Fruit fly (Drosophila melanogaster) whole organism, wandering third instar larva: Measurements from ENCODE around the gene CG7183.
A peak's percentile ranks its signal among the peaks of the same experiment; 100 is the strongest.

Source experiments
- Abd-B ChIP-seq: fragments of >200 bp; optimal IDR thresholded peaks from 2 replicates; lab custom pipeline; 2017; ENCODE audit warnings: missing biosample characterization, missing genetic modification characterization
- CG32264 ChIP-seq: fragments of 200-800 bp; sonication (Bioruptor generic); optimal IDR thresholded peaks from 2 replicates; lab custom pipeline; 2016; ENCODE audit warnings: missing biosample characterization, missing genetic modification characterization
- CG9705 ChIP-seq: fragments of 200-800 bp; sonication (Bioruptor generic); optimal IDR thresholded peaks from 2 replicates; lab custom pipeline; 2018; ENCODE audit warnings: missing biosample characterization, mild to moderate bottlenecking, missing genetic modification characterization
- CrebA ChIP-seq: fragments of 200-800 bp; sonication (Bioruptor generic); optimal IDR thresholded peaks from 2 replicates; lab custom pipeline; 2016; ENCODE audit warnings: missing biosample characterization, mild to moderate bottlenecking, missing genetic modification characterization, borderline replicate concordance
- Dfd ChIP-seq: fragments of >200 bp; optimal IDR thresholded peaks from 2 replicates; lab custom pipeline; 2017; ENCODE audit warnings: missing biosample characterization, missing genetic modification characterization
- Dif ChIP-seq: fragments of 200-275, 200-300 bp; sonication (Bioruptor generic); optimal IDR thresholded peaks from 2 replicates; lab custom pipeline; 2018; ENCODE audit warnings: missing biosample characterization, missing genetic modification characterization; ENCODE audit not compliant: partially characterized antibody
- GATAd ChIP-seq: sonication (Bioruptor generic); optimal IDR thresholded peaks from 2 replicates; lab custom pipeline; 2016; ENCODE audit warnings: missing biosample characterization, missing genetic modification characterization
- HLH106 ChIP-seq: fragments of 200-800 bp; optimal IDR thresholded peaks from 3 replicates; lab custom pipeline; 2019; ENCODE audit warnings: missing biosample characterization, mild to moderate bottlenecking, missing genetic modification characterization, moderate library complexity
- Hnf4 ChIP-seq: fragments of 200-800 bp; sonication (Bioruptor generic); optimal IDR thresholded peaks from 2 replicates; lab custom pipeline; 2016; ENCODE audit warnings: missing biosample characterization, mild to moderate bottlenecking, missing genetic modification characterization
- Hr78 ChIP-seq: fragments of >200 bp; optimal IDR thresholded peaks from 2 replicates; lab custom pipeline; 2017; ENCODE audit warnings: missing biosample characterization, missing genetic modification characterization
- Hr83 ChIP-seq: fragments of 200-300 bp; sonication (Bioruptor generic); optimal IDR thresholded peaks from 2 replicates; lab custom pipeline; 2016; ENCODE audit warnings: missing biosample characterization, mild to moderate bottlenecking, missing genetic modification characterization, moderate library complexity; ENCODE audit not compliant: poor library complexity, severe bottlenecking
- Jra ChIP-seq: sonication (Bioruptor generic); optimal IDR thresholded peaks from 2 replicates; lab custom pipeline; 2016; ENCODE audit warnings: missing biosample characterization, missing genetic modification characterization
- Mio ChIP-seq: sonication (Bioruptor generic); optimal IDR thresholded peaks from 2 replicates; lab custom pipeline; 2016; ENCODE audit warnings: missing biosample characterization, missing genetic modification characterization
- Myc ChIP-seq: fragments of >200 bp; optimal IDR thresholded peaks from 2 replicates; lab custom pipeline; 2017
- N ChIP-seq: fragments of >200 bp; optimal IDR thresholded peaks from 2 replicates; lab custom pipeline; 2018; ENCODE audit warnings: missing biosample characterization, missing external identifiers, missing genetic modification characterization
- OdsH ChIP-seq: fragments of 200-800 bp; sonication (Bioruptor generic); optimal IDR thresholded peaks from 2 replicates; lab custom pipeline; 2016; ENCODE audit warnings: missing biosample characterization, mild to moderate bottlenecking, missing genetic modification characterization
- Rel ChIP-seq, 2 experiments: fragments of 200-800 bp; sonication (Bioruptor generic) in 1 of 2; optimal IDR thresholded peaks; 2 replicates in 1 of 2; 3 replicates in 1 of 2; lab custom pipeline; 2016 to 2019; ENCODE audit warnings: mild to moderate bottlenecking in 2 of 2, missing biosample characterization in 2 of 2, missing genetic modification characterization in 2 of 2, moderate library complexity in 1 of 2
- Sp1 ChIP-seq: fragments of 200-800 bp; sonication (Bioruptor generic); optimal IDR thresholded peaks from 3 replicates; lab custom pipeline; 2019; ENCODE audit warnings: missing biosample characterization, mild to moderate bottlenecking, missing genetic modification characterization, moderate library complexity
- Vsx2 ChIP-seq: fragments of 200-300, 225-300 bp; sonication (Bioruptor generic); optimal IDR thresholded peaks from 2 replicates; lab custom pipeline; 2018; ENCODE audit warnings: missing biosample characterization, missing genetic modification characterization; ENCODE audit not compliant: partially characterized antibody
- br ChIP-seq: fragments of 200-800 bp; sonication (Bioruptor generic); optimal IDR thresholded peaks from 2 replicates; lab custom pipeline; 2016; ENCODE audit warnings: missing biosample characterization, missing genetic modification characterization
- brk ChIP-seq: fragments of 200-800 bp; sonication (Bioruptor generic); optimal IDR thresholded peaks from 2 replicates; lab custom pipeline; 2016; ENCODE audit warnings: missing biosample characterization, mild to moderate bottlenecking, missing genetic modification characterization
- dl ChIP-seq, 2 experiments: fragments of 175-275, 200-275 bp in 1 of 2; fragments of 200-275 bp in 1 of 2; sonication (Bioruptor generic); optimal IDR thresholded peaks; lab custom pipeline; 2018; ENCODE audit warnings: mild to moderate bottlenecking in 2 of 2, missing biosample characterization in 2 of 2, missing genetic modification characterization in 2 of 2, moderate library complexity in 2 of 2; ENCODE audit not compliant: partially characterized antibody in 2 of 2, insufficient read depth in 1 of 2
- dmrt93B ChIP-seq: fragments of 200-800 bp; sonication (Bioruptor generic); optimal IDR thresholded peaks from 2 replicates; lab custom pipeline; 2018; ENCODE audit warnings: missing biosample characterization, mild to moderate bottlenecking, missing genetic modification characterization
- dsf ChIP-seq: sonication (Bioruptor generic); optimal IDR thresholded peaks from 2 replicates; lab custom pipeline; 2016; ENCODE audit warnings: missing biosample characterization, missing genetic modification characterization, borderline replicate concordance
- ey ChIP-seq: fragments of 200-800 bp; sonication (Bioruptor generic); optimal IDR thresholded peaks from 2 replicates; lab custom pipeline; 2016; ENCODE audit warnings: missing biosample characterization, missing genetic modification characterization
- foxo ChIP-seq, 2 experiments: fragments of 200-800 bp; sonication (Bioruptor generic); optimal IDR thresholded peaks; 2 replicates in 1 of 2; 3 replicates in 1 of 2; lab custom pipeline; 2016 to 2017; ENCODE audit warnings: missing biosample characterization in 2 of 2, missing genetic modification characterization in 2 of 2
- fru ChIP-seq: fragments of 200-800 bp; sonication (Bioruptor generic); optimal IDR thresholded peaks from 3 replicates; lab custom pipeline; 2016; ENCODE audit warnings: missing biosample characterization, mild to moderate bottlenecking, missing genetic modification characterization
- h ChIP-seq: fragments of 200-800 bp; sonication (Bioruptor generic); optimal IDR thresholded peaks from 3 replicates; lab custom pipeline; 2016; ENCODE audit warnings: missing biosample characterization, mild to moderate bottlenecking, missing genetic modification characterization
- jim ChIP-seq: fragments of 175-275, 200-325 bp; sonication (Bioruptor generic); optimal IDR thresholded peaks from 2 replicates; lab custom pipeline; 2016; ENCODE audit warnings: missing biosample characterization, mild to moderate bottlenecking, missing genetic modification characterization
- lola ChIP-seq: fragments of >200 bp; optimal IDR thresholded peaks from 2 replicates; lab custom pipeline; 2017; ENCODE audit warnings: missing biosample characterization, missing genetic modification characterization
- pan ChIP-seq: fragments of >200 bp; optimal IDR thresholded peaks from 2 replicates; lab custom pipeline; 2017
- psq ChIP-seq: fragments of 200-800 bp; sonication (Bioruptor generic); optimal IDR thresholded peaks from 3 replicates; lab custom pipeline; 2017; ENCODE audit warnings: missing biosample characterization, mild to moderate bottlenecking, missing genetic modification characterization, moderate library complexity
- rgr ChIP-seq: fragments of 200-800 bp; sonication (Bioruptor generic); optimal IDR thresholded peaks from 3 replicates; lab custom pipeline; 2016; ENCODE audit warnings: missing biosample characterization, mild to moderate bottlenecking, missing genetic modification characterization
- sage ChIP-seq: fragments of 200-800 bp; sonication (Bioruptor generic); optimal IDR thresholded peaks from 2 replicates; lab custom pipeline; 2016; ENCODE audit warnings: missing biosample characterization, mild to moderate bottlenecking, missing genetic modification characterization
- sv ChIP-seq: fragments of 200-800 bp; sonication (Bioruptor generic); optimal IDR thresholded peaks from 3 replicates; lab custom pipeline; 2016; ENCODE audit warnings: missing biosample characterization, missing genetic modification characterization
- tai ChIP-seq: sonication (Bioruptor generic); optimal IDR thresholded peaks from 2 replicates; lab custom pipeline; 2016; ENCODE audit warnings: missing biosample characterization, missing genetic modification characterization
- usp ChIP-seq: fragments of >200 bp; optimal IDR thresholded peaks from 2 replicates; lab custom pipeline; 2017; ENCODE audit warnings: missing biosample characterization, missing genetic modification characterization
- woc ChIP-seq: sonication (Bioruptor generic); optimal IDR thresholded peaks from 2 replicates; lab custom pipeline; 2016; ENCODE audit warnings: missing biosample characterization, mild to moderate bottlenecking, missing genetic modification characterization

Gene CG7183

dm6 chr3R:18185385-18185784 is 35.1 kb downstream of the CG7183 start, which contains the start of the genes Arp5 and CG7208:
Gene Arp5 (plus strand): TSS chr3R:18185498.
Gene CG7208 (minus strand): TSS chr3R:18185715.
- peak; percentile 65 for TF ChIP-seq Jra (GFP tag; lab: Kevin White, UChicago)
- no peak for TF ChIP-seq CG32264
- no peak for TF ChIP-seq pan
- TF ChIP-seq psq: peak; percentile 97
- no peak for TF ChIP-seq dl (GFP tag; optimal IDR thresholded peaks at IDR 0.05; lab: Kevin White, UChicago; ENCODE audit: insufficient read depth in 1 of 2, partially characterized antibody in 2 of 2)
- peak; percentile 74 for TF ChIP-seq ey
- peak; percentile 65 for TF ChIP-seq Sp1 (GFP tag; lab: Kevin White, UChicago)
- no peak for TF ChIP-seq N (GFP tag; lab: Kevin White, UChicago)
- TF ChIP-seq rgr (GFP tag; lab: Kevin White, UChicago): peak; percentile 81
- TF ChIP-seq Dfd (GFP tag; lab: Kevin White, UChicago): no peak
- no peak for TF ChIP-seq usp
- peak in 1 of 2 experiments; percentile 77 for TF ChIP-seq foxo (GFP tag; optimal IDR thresholded peaks at IDR 0.05; lab: Kevin White, UChicago)
- TF ChIP-seq Dif (GFP tag; lab: Kevin White, UChicago): no peak
- TF ChIP-seq dmrt93B: no peak
- TF ChIP-seq dsf (GFP tag; lab: Kevin White, UChicago): peak; percentile 50
- TF ChIP-seq woc (GFP tag; lab: Kevin White, UChicago): no peak
- peak; percentile 70 for TF ChIP-seq fru (GFP tag; lab: Kevin White, UChicago)
- TF ChIP-seq tai (GFP tag; lab: Kevin White, UChicago): no peak
- TF ChIP-seq sv (GFP tag; lab: Kevin White, UChicago): peak; percentile 57
- TF ChIP-seq CG9705 (GFP tag; lab: Kevin White, UChicago): peak; percentile 47
- no peak for TF ChIP-seq brk (GFP tag; lab: Kevin White, UChicago)
- TF ChIP-seq lola (GFP tag; lab: Kevin White, UChicago): no peak
- peak; percentile 76 for TF ChIP-seq OdsH (GFP tag; lab: Kevin White, UChicago)
- TF ChIP-seq Vsx2 (GFP tag; lab: Kevin White, UChicago): no peak
- TF ChIP-seq Hr78 (GFP tag; lab: Kevin White, UChicago): no peak
- no peak for TF ChIP-seq Hnf4 (GFP tag; lab: Kevin White, UChicago)
- TF ChIP-seq GATAd: peak; percentile 44
- no peak for TF ChIP-seq Abd-B (GFP tag; lab: Kevin White, UChicago)
- no peak for TF ChIP-seq jim (GFP tag; lab: Kevin White, UChicago)
- peak; percentile 56 for TF ChIP-seq br (GFP tag; lab: Kevin White, UChicago)
- TF ChIP-seq sage (GFP tag; lab: Kevin White, UChicago): no peak
- no peak for TF ChIP-seq CrebA (GFP tag; lab: Kevin White, UChicago)
- no peak for TF ChIP-seq Myc (lab: Kevin White, UChicago)
- no peak for TF ChIP-seq Rel (GFP tag; optimal IDR thresholded peaks at IDR 0.05; lab: Kevin White, UChicago)
- TF ChIP-seq Rel (tag; optimal IDR thresholded peaks at IDR 0.05; lab: Kevin White, UChicago): peak; percentile 24
- TF ChIP-seq HLH106 (tag; lab: Kevin White, UChicago): peak; percentile 70
- TF ChIP-seq Hr83: peak; percentile 3
- TF ChIP-seq Mio (GFP tag; lab: Kevin White, UChicago): no peak
- peak; percentile 92 for TF ChIP-seq h (GFP tag; lab: Kevin White, UChicago)

dm6 chr3R:18183244-18183643 is 37.3 kb downstream of the CG7183 start, which contains the start of gene cdm:
Gene cdm (minus strand): TSS chr3R:18183479.
- TF ChIP-seq pan (no peak), Hnf4 (GFP tag; lab: Kevin White, UChicago) (no peak), woc (GFP tag; lab: Kevin White, UChicago) (no peak), Dif (GFP tag; lab: Kevin White, UChicago) (peak; percentile 12)
